Worm (Caenorhabditis elegans) whole organism, L4/young adult: ENCODE results near the gene F14H3.4.

Experiments
- W03F9.2 ChIP-seq: fragments of 150-350 bp; optimal IDR thresholded peaks from 2 replicates; lab custom pipeline; 2014; ENCODE audit warnings: missing biosample characterization, missing genetic modification characterization
- dao-5 ChIP-seq: sonication (generic microtip); optimal IDR thresholded peaks from 2 replicates; lab custom pipeline; 2016; ENCODE audit warnings: missing genotype, missing genetic modification characterization, moderate library complexity, missing compliant biosample characterization
- him-1 ChIP-seq: sonication (generic microtip); optimal IDR thresholded peaks from 2 replicates; lab custom pipeline; 2016; ENCODE audit warnings: missing genotype, missing genetic modification reagents, missing genetic modification characterization, missing compliant biosample characterization

- TF ChIP-seq dao-5: no peak
- no peak for TF ChIP-seq W03F9.2 (tag; lab: Kevin White, UChicago)
- no peak for TF ChIP-seq him-1 (tag; lab: Kevin White, UChicago)
These were observed 18.7 kb downstream of the F14H3.4 start, which contains the start of gene T10C6.10 for ce11 chrV:16036166-16036565.
